Fruit fly (Drosophila melanogaster) whole organism, embryonic: Measurements from ENCODE around the gene Cda5.

Experiments used
- Abd-B ChIP-seq: fragments of 200-800 bp; sonication (Bioruptor generic); optimal IDR thresholded peaks from 2 replicates; lab custom pipeline; 2018; ENCODE audit warnings: missing biosample characterization, mild to moderate bottlenecking, missing genetic modification characterization, moderate library complexity
- Ada2b ChIP-seq: fragments of 200-800 bp; sonication (Bioruptor generic); IDR thresholded peaks from 2 replicates; pipeline ENCODE4 v1.3.6; 2022; ENCODE audit warnings: missing biosample characterization, missing genetic modification characterization
- Adf1 ChIP-seq: fragments of 200-800 bp; sonication (Bioruptor generic); IDR thresholded peaks from 2 replicates; pipeline ENCODE4 v1.3.6; 2022; ENCODE audit warnings: missing biosample characterization, missing genetic modification characterization
- Atf6 ChIP-seq: fragments of 200-800 bp; sonication (Bioruptor generic); IDR thresholded peaks from 2 replicates; pipeline ENCODE4 v1.3.6; 2022; ENCODE audit warnings: missing biosample characterization, missing genetic modification characterization
- BtbVII ChIP-seq: fragments of 200-800 bp; sonication (Bioruptor generic); optimal IDR thresholded peaks from 3 replicates; lab custom pipeline; 2017; ENCODE audit warnings: missing biosample characterization, mild to moderate bottlenecking, missing genetic modification characterization
- Bteb2 ChIP-seq: fragments of 200-800 bp; sonication (Bioruptor generic); optimal IDR thresholded peaks from 2 replicates; lab custom pipeline; 2016; ENCODE audit warnings: missing biosample characterization, missing genetic modification characterization
- CG1024 ChIP-seq: fragments of 200-800 bp; sonication (Bioruptor generic); IDR thresholded peaks from 2 replicates; pipeline ENCODE4 v1.3.6; 2022; ENCODE audit warnings: missing biosample characterization, missing genetic modification characterization
- CG10979 ChIP-seq: fragments of 200-800 bp; sonication (Bioruptor generic); optimal IDR thresholded peaks from 2 replicates; lab custom pipeline; 2018; ENCODE audit warnings: missing biosample characterization, mild to moderate bottlenecking, missing genetic modification characterization, moderate library complexity
- CG11504 ChIP-seq: fragments of 200-800 bp; sonication (Bioruptor generic); optimal IDR thresholded peaks from 3 replicates; lab custom pipeline; 2019; ENCODE audit warnings: missing biosample characterization, mild to moderate bottlenecking, missing genetic modification characterization, moderate library complexity
- CG12659 ChIP-seq: fragments of 200-800 bp; sonication (Bioruptor generic); optimal IDR thresholded peaks from 3 replicates; lab custom pipeline; 2017; ENCODE audit warnings: mild to moderate bottlenecking, missing biosample characterization, missing genetic modification reagents, missing genetic modification characterization
- CG13775 ChIP-seq: fragments of 200-800 bp; sonication (Bioruptor generic); optimal IDR thresholded peaks from 3 replicates; lab custom pipeline; 2017; ENCODE audit warnings: missing biosample characterization, mild to moderate bottlenecking, missing genetic modification characterization
- CG13894 ChIP-seq: fragments of 200-800 bp; sonication (Bioruptor generic); optimal IDR thresholded peaks from 3 replicates; lab custom pipeline; 2018; ENCODE audit warnings: missing biosample characterization, mild to moderate bottlenecking, missing genetic modification characterization, moderate library complexity
- CG15601 ChIP-seq: fragments of 200-800 bp; sonication (Bioruptor generic); optimal IDR thresholded peaks from 3 replicates; lab custom pipeline; 2019; ENCODE audit warnings: missing biosample characterization, mild to moderate bottlenecking, missing genetic modification characterization, moderate library complexity
- CG1602 ChIP-seq: fragments of 200-800 bp; sonication (Bioruptor generic); optimal IDR thresholded peaks from 3 replicates; lab custom pipeline; 2016; ENCODE audit warnings: missing biosample characterization, missing genetic modification characterization
- CG18619 ChIP-seq: fragments of 200-800 bp; sonication (Bioruptor generic); optimal IDR thresholded peaks from 3 replicates; lab custom pipeline; 2017; ENCODE audit warnings: missing biosample characterization, mild to moderate bottlenecking, missing genetic modification characterization
- CG31388 ChIP-seq: fragments of 200-800 bp; sonication (Bioruptor generic); optimal IDR thresholded peaks from 2 replicates; lab custom pipeline; 2016; ENCODE audit warnings: missing biosample characterization, missing genetic modification characterization
- CG3281 ChIP-seq: fragments of 200-800 bp; sonication (Bioruptor generic); optimal IDR thresholded peaks from 3 replicates; lab custom pipeline; 2017; ENCODE audit warnings: missing biosample characterization, mild to moderate bottlenecking, missing genetic modification characterization
- CG34224 ChIP-seq: fragments of 200-800 bp; sonication (Bioruptor generic); IDR thresholded peaks from 3 replicates; pipeline ENCODE4 v1.3.6; 2022; ENCODE audit warnings: missing biosample characterization, missing genetic modification characterization; ENCODE audit not compliant: partially characterized antibody
- CG5245 ChIP-seq: fragments of 200-800 bp; sonication (Bioruptor generic); optimal IDR thresholded peaks from 3 replicates; lab custom pipeline; 2016; ENCODE audit warnings: missing biosample characterization, missing genetic modification characterization
- CG6683 ChIP-seq: fragments of 200-800 bp; sonication (Bioruptor generic); optimal IDR thresholded peaks from 2 replicates; lab custom pipeline; 2017; ENCODE audit warnings: missing biosample characterization, mild to moderate bottlenecking, missing genetic modification characterization, missing genetic modification reagents
- CG7357 ChIP-seq: fragments of 200-800 bp; sonication (Bioruptor generic); IDR thresholded peaks from 3 replicates; pipeline ENCODE4 v1.3.6; 2022; ENCODE audit warnings: missing biosample characterization, missing genetic modification characterization
- CG7745 ChIP-seq: fragments of 200-800 bp; sonication (Bioruptor generic); optimal IDR thresholded peaks from 2 replicates; lab custom pipeline; 2018; ENCODE audit warnings: missing biosample characterization, mild to moderate bottlenecking, missing genetic modification characterization, moderate library complexity
- CG8388 ChIP-seq: fragments of 200-800 bp; sonication (Bioruptor generic); optimal IDR thresholded peaks from 2 replicates; lab custom pipeline; 2019; ENCODE audit warnings: missing biosample characterization, mild to moderate bottlenecking, missing genetic modification characterization, moderate library complexity
- CG9215 ChIP-seq: fragments of 200-800 bp; sonication (Bioruptor generic); IDR thresholded peaks from 2 replicates; pipeline ENCODE4 v1.3.6; 2022; ENCODE audit warnings: missing biosample characterization, missing genetic modification characterization
- CG9437 ChIP-seq: fragments of 200-800 bp; sonication (Bioruptor generic); optimal IDR thresholded peaks from 2 replicates; lab custom pipeline; 2018; ENCODE audit warnings: missing biosample characterization, mild to moderate bottlenecking, missing genetic modification characterization
- CG9609 ChIP-seq: fragments of 200-800 bp; sonication (Bioruptor generic); optimal IDR thresholded peaks from 3 replicates; lab custom pipeline; 2016; ENCODE audit warnings: missing biosample characterization, missing genetic modification characterization
- GATAe ChIP-seq: fragments of 200-800 bp; sonication (Bioruptor generic); conservative IDR thresholded peaks from 2 replicates; pipeline ENCODE4 v1.3.6; 2022; ENCODE audit warnings: missing biosample characterization, missing genetic modification characterization
- Gsc ChIP-seq: fragments of 200-800 bp; sonication (Bioruptor generic); IDR thresholded peaks from 2 replicates; pipeline ENCODE4 v1.3.6; 2022; ENCODE audit warnings: missing biosample characterization, missing genetic modification characterization
- HLH3B ChIP-seq: fragments of 200-800 bp; sonication (Bioruptor generic); IDR thresholded peaks from 2 replicates; pipeline ENCODE4 v1.3.6; 2022; ENCODE audit warnings: missing biosample characterization, missing genetic modification characterization
- Poxn ChIP-seq: fragments of 200-800 bp; sonication (Bioruptor generic); IDR thresholded peaks from 2 replicates; pipeline ENCODE4 v1.3.6; 2022; ENCODE audit warnings: missing biosample characterization, missing genetic modification characterization
- Six4 ChIP-seq: fragments of 200-800 bp; sonication (Bioruptor generic); optimal IDR thresholded peaks from 2 replicates; lab custom pipeline; 2016; ENCODE audit warnings: missing biosample characterization, missing genetic modification characterization
- bcd ChIP-seq: fragments of 200-800 bp; sonication (Bioruptor generic); optimal IDR thresholded peaks from 2 replicates; lab custom pipeline; 2017; ENCODE audit warnings: missing biosample characterization, mild to moderate bottlenecking, missing genetic modification characterization
- bowl ChIP-seq: fragments of 200-800 bp; sonication (Bioruptor generic); IDR thresholded peaks from 2 replicates; pipeline ENCODE4 v1.3.6; 2022; ENCODE audit warnings: missing biosample characterization, missing genetic modification characterization
- bsh ChIP-seq, 2 experiments: fragments of 200-800 bp; sonication (Bioruptor generic); optimal IDR thresholded peaks; 2 replicates each; lab custom pipeline; 2017 to 2018; ENCODE audit warnings: mild to moderate bottlenecking in 2 of 2, missing biosample characterization in 2 of 2, missing genetic modification characterization in 2 of 2, moderate library complexity in 1 of 2
- ci ChIP-seq: fragments of 200-800 bp; sonication (Bioruptor generic); IDR thresholded peaks from 3 replicates; pipeline ENCODE4 v1.3.6; 2022; ENCODE audit warnings: missing biosample characterization, missing genetic modification characterization
- croc ChIP-seq: fragments of 200-800 bp; sonication (Bioruptor generic); conservative IDR thresholded peaks from 3 replicates; pipeline ENCODE4 v1.3.6; 2022; ENCODE audit warnings: missing biosample characterization, missing genetic modification characterization
- dimm ChIP-seq: fragments of 200-800 bp; sonication (Bioruptor generic); IDR thresholded peaks from 2 replicates; pipeline ENCODE4 v1.3.6; 2022; ENCODE audit warnings: missing biosample characterization, missing genetic modification characterization
- dm ChIP-seq: fragments of 200-800 bp; sonication (Bioruptor generic); optimal IDR thresholded peaks from 3 replicates; lab custom pipeline; 2016; ENCODE audit warnings: missing biosample characterization, missing genetic modification characterization
- grn ChIP-seq: fragments of 200-800 bp; sonication (Bioruptor generic); optimal IDR thresholded peaks from 3 replicates; lab custom pipeline; 2017; ENCODE audit warnings: missing biosample characterization, missing genetic modification characterization
- gt ChIP-seq: fragments of 200-800 bp; sonication (Bioruptor generic); IDR thresholded peaks from 2 replicates; pipeline ENCODE4 v1.3.6; 2022; ENCODE audit warnings: missing biosample characterization, missing genetic modification characterization
- ham ChIP-seq: fragments of 200-800 bp; sonication (Bioruptor generic); IDR thresholded peaks from 2 replicates; pipeline ENCODE4 v1.3.6; 2022; ENCODE audit warnings: missing biosample characterization, missing genetic modification characterization
- kay ChIP-seq: fragments of 200-800 bp; sonication (Bioruptor generic); optimal IDR thresholded peaks from 2 replicates; lab custom pipeline; 2016; ENCODE audit warnings: missing biosample characterization, missing genetic modification characterization
- lab ChIP-seq: fragments of 200-800 bp; sonication (Bioruptor generic); optimal IDR thresholded peaks from 3 replicates; lab custom pipeline; 2017; ENCODE audit warnings: missing biosample characterization, missing genetic modification characterization, mild to moderate bottlenecking, moderate library complexity, missing genetic modification reagents
- onecut ChIP-seq: fragments of 200-800 bp; sonication (Bioruptor generic); IDR thresholded peaks from 2 replicates; pipeline ENCODE4 v1.3.6; 2022; ENCODE audit warnings: missing biosample characterization, missing genetic modification characterization
- phol ChIP-seq: fragments of 200-800 bp; sonication (Bioruptor generic); optimal IDR thresholded peaks from 3 replicates; lab custom pipeline; 2018; ENCODE audit warnings: missing biosample characterization, mild to moderate bottlenecking, missing genetic modification characterization, moderate library complexity
- row ChIP-seq: fragments of 200-800 bp; sonication (Bioruptor generic); IDR thresholded peaks from 3 replicates; pipeline ENCODE4 v1.3.6; 2022; ENCODE audit warnings: missing biosample characterization, missing genetic modification characterization
- run ChIP-seq: fragments of 200-800 bp; sonication (Bioruptor generic); optimal IDR thresholded peaks from 3 replicates; lab custom pipeline; 2018; ENCODE audit warnings: missing biosample characterization, mild to moderate bottlenecking, missing genetic modification characterization
- sima ChIP-seq: fragments of 200-800 bp; sonication (Bioruptor generic); optimal IDR thresholded peaks from 2 replicates; lab custom pipeline; 2016; ENCODE audit warnings: missing biosample characterization, missing genetic modification characterization
- slou ChIP-seq: fragments of 200-800 bp; sonication (Bioruptor generic); optimal IDR thresholded peaks from 3 replicates; lab custom pipeline; 2016; ENCODE audit warnings: missing biosample characterization, missing genetic modification characterization
- sug ChIP-seq: fragments of 200-800 bp; optimal IDR thresholded peaks from 2 replicates; lab custom pipeline; 2019; ENCODE audit warnings: missing biosample characterization, mild to moderate bottlenecking, missing genetic modification characterization, moderate library complexity
- twi ChIP-seq: fragments of 200-800 bp; optimal IDR thresholded peaks from 2 replicates; lab custom pipeline; 2019; ENCODE audit warnings: missing biosample characterization, mild to moderate bottlenecking, missing genetic modification characterization, moderate library complexity
- wek ChIP-seq: fragments of 200-800 bp; sonication (Bioruptor generic); optimal IDR thresholded peaks from 3 replicates; lab custom pipeline; 2018; ENCODE audit warnings: missing biosample characterization, mild to moderate bottlenecking, missing genetic modification characterization, moderate library complexity

Gene Cda5

dm6 chr2L:94639-95059, 29.4 kb upstream of the Cda5 start, which contains the start of gene Zir (continued):
- TF ChIP-seq Atf6 (GFP tag; lab: Robert Waterston, UW) (peak; percentile 15; the same call in 1 of the 2 replicates), Ada2b (no peak), ci (GFP tag; lab: Robert Waterston, UW) (no peak), slou (no peak), run (tag; lab: Kevin White, UChicago) (no peak), HLH3B (GFP tag; lab: Robert Waterston, UW) (no peak), phol (tag; lab: Kevin White, UChicago) (no peak), CG13775 (GFP tag; lab: Kevin White, UChicago) (peak; percentile 0), CG7745 (no peak), CG13894 (tag; lab: Kevin White, UChicago) (no peak), sug (peak; percentile 20), Six4 (GFP tag; lab: Kevin White, UChicago) (no peak), row (GFP tag; lab: Robert Waterston, UW) (peak; percentile 83), lab (GFP tag; lab: Kevin White, UChicago) (no peak), CG8388 (GFP tag; lab: Kevin White, UChicago) (no peak), CG9437 (GFP tag; lab: Kevin White, UChicago) (peak; percentile 26), ham (GFP tag; lab: Robert Waterston, UW) (no peak), Abd-B (GFP tag; lab: Kevin White, UChicago) (no peak), CG6683 (GFP tag; lab: Kevin White, UChicago) (no peak), twi (tag; lab: Kevin White, UChicago) (no peak), CG1602 (no peak), CG7357 (GFP tag; lab: Robert Waterston, UW) (no peak), wek (GFP tag; lab: Kevin White, UChicago) (peak; percentile 94), bsh (GFP tag; optimal IDR thresholded peaks at IDR 0.05; lab: Kevin White, UChicago) (no peak), gt (no peak), CG3281 (GFP tag; lab: Kevin White, UChicago) (no peak), Bteb2 (GFP tag; lab: Kevin White, UChicago) (no peak), CG5245 (GFP tag; lab: Kevin White, UChicago) (no peak), CG9609 (GFP tag; lab: Kevin White, UChicago) (no peak), CG1024 (GFP tag; lab: Robert Waterston, UW) (no peak), bowl (GFP tag; lab: Robert Waterston, UW) (no peak), CG15601 (tag; lab: Kevin White, UChicago) (peak; percentile 9), GATAe (GFP tag; lab: Robert Waterston, UW) (no peak), Gsc (GFP tag; lab: Robert Waterston, UW) (no peak), Adf1 (peak; percentile 58), CG9215 (no peak), croc (GFP tag; lab: Robert Waterston, UW) (no peak), sima (GFP tag; lab: Kevin White, UChicago) (no peak), onecut (GFP tag; lab: Robert Waterston, UW) (no peak), CG11504 (tag; lab: Kevin White, UChicago) (no peak), dm (GFP tag; lab: Kevin White, UChicago) (no peak), dimm (GFP tag; lab: Robert Waterston, UW) (no peak), CG34224 (peak; percentile 66), CG18619 (GFP tag; lab: Kevin White, UChicago) (no peak), kay (GFP tag; lab: Kevin White, UChicago) (no peak), BtbVII (GFP tag; lab: Kevin White, UChicago) (peak; percentile 14), Poxn (GFP tag; lab: Robert Waterston, UW) (no peak), bcd (GFP tag; lab: Kevin White, UChicago) (no peak), CG31388 (GFP tag; lab: Kevin White, UChicago) (no peak), grn (GFP tag; lab: Kevin White, UChicago) (no peak), CG12659 (GFP tag; lab: Kevin White, UChicago) (peak; percentile 26), CG10979 (no peak)
